Worm (Caenorhabditis elegans) whole organism, L1 larva: ENCODE measurements around the gene T09D3.3.

Source experiments
- C04F5.9 ChIP-seq: sonication (generic microtip); optimal IDR thresholded peaks from 2 replicates; lab custom pipeline; 2016; ENCODE audit warnings: missing genetic modification characterization, missing compliant biosample characterization
- C16A3.4 ChIP-seq: fragments of 150-350 bp; optimal IDR thresholded peaks from 2 replicates; lab custom pipeline; 2014; ENCODE audit warnings: missing biosample characterization, missing genetic modification characterization
- C34B4.2 ChIP-seq: sonication (generic microtip); optimal IDR thresholded peaks from 2 replicates; lab custom pipeline; 2017; ENCODE audit warnings: mild to moderate bottlenecking, missing genetic modification characterization, missing compliant biosample characterization
- ceh-8 ChIP-seq: fragments of 200-800 bp; sonication (Bioruptor generic); optimal IDR thresholded peaks from 2 replicates; lab custom pipeline; 2018; ENCODE audit warnings: mild to moderate bottlenecking, missing genetic modification characterization, moderate library complexity, missing compliant biosample characterization
- ces-1 ChIP-seq: fragments of 150-350 bp; optimal IDR thresholded peaks from 2 replicates; lab custom pipeline; 2014; ENCODE audit warnings: missing biosample characterization, missing genetic modification reagents, missing genetic modification characterization
- efl-1 ChIP-seq, 4 experiments: fragments of 150-350 bp; optimal IDR thresholded peaks in 3 of 4; peaks in 1 of 4; 1 replicate in 1 of 4; 2 replicates in 3 of 4; lab custom pipeline; 2014; ENCODE audit warnings: missing biosample characterization in 2 of 4, missing genetic modification characterization in 2 of 4, missing genetic modification reagents in 2 of 4
- egl-13 ChIP-seq: sonication (generic microtip); optimal IDR thresholded peaks from 2 replicates; lab custom pipeline; 2016; ENCODE audit warnings: missing genotype, missing genetic modification reagents, missing genetic modification characterization, missing compliant biosample characterization
- ets-5 ChIP-seq: fragments of 200-800 bp; sonication (Bioruptor generic); IDR thresholded peaks from 2 replicates; pipeline ENCODE4 v1.3.6; 2022; ENCODE audit warnings: missing genetic modification characterization, missing compliant biosample characterization
- fkh-4 ChIP-seq: sonication (generic microtip); optimal IDR thresholded peaks from 2 replicates; lab custom pipeline; 2016; ENCODE audit warnings: missing compliant biosample characterization, missing genetic modification characterization, borderline replicate concordance
- fos-1 ChIP-seq: fragments of 150-350 bp; optimal IDR thresholded peaks from 2 replicates; lab custom pipeline; 2014; ENCODE audit warnings: missing biosample characterization, missing genetic modification characterization
- hlh-17 ChIP-seq: fragments of 200-800 bp; sonication (Bioruptor generic); optimal IDR thresholded peaks from 2 replicates; lab custom pipeline; 2018; ENCODE audit warnings: missing genetic modification characterization, mild to moderate bottlenecking, missing compliant biosample characterization, moderate library complexity, borderline replicate concordance
- hpl-2 ChIP-seq: fragments of 150-350 bp; optimal IDR thresholded peaks from 2 replicates; lab custom pipeline; 2014; ENCODE audit warnings: missing biosample characterization, missing genetic modification reagents, missing genetic modification characterization
- lin-15B ChIP-seq: fragments of 150-350 bp; sonication (generic microtip); optimal IDR thresholded peaks from 3 replicates; lab custom pipeline; 2014; ENCODE audit warnings: missing biosample characterization, missing genetic modification characterization
- lir-3 ChIP-seq: sonication (generic microtip); optimal IDR thresholded peaks from 2 replicates; lab custom pipeline; 2016; ENCODE audit warnings: mild to moderate bottlenecking, missing genetic modification characterization, moderate library complexity, missing compliant biosample characterization; ENCODE audit not compliant: poor library complexity
- lsy-2 ChIP-seq, 2 experiments: fragments of 150-350 bp; optimal IDR thresholded peaks; 2 replicates each; lab custom pipeline; 2014; ENCODE audit warnings: missing biosample characterization in 2 of 2, missing genetic modification characterization in 2 of 2
- mdl-1 ChIP-seq, 2 experiments: fragments of 150-350 bp; optimal IDR thresholded peaks; 2 replicates each; lab custom pipeline; 2014 to 2017; ENCODE audit warnings: missing biosample characterization in 2 of 2, missing genetic modification characterization in 2 of 2, inconsistent platforms in 1 of 2
- nhr-28 ChIP-seq: fragments of 150-350 bp; optimal IDR thresholded peaks from 2 replicates; lab custom pipeline; 2014; ENCODE audit warnings: missing biosample characterization, missing genetic modification characterization
- nhr-71 ChIP-seq: sonication (generic microtip); optimal IDR thresholded peaks from 2 replicates; lab custom pipeline; 2016; ENCODE audit warnings: mild to moderate bottlenecking, missing genetic modification characterization, moderate library complexity, missing compliant biosample characterization
- nhr-77 ChIP-seq: fragments of 150-350 bp; optimal IDR thresholded peaks from 2 replicates; lab custom pipeline; 2014; ENCODE audit warnings: missing biosample characterization, missing genetic modification characterization
- nhr-84 ChIP-seq: sonication (generic microtip); optimal IDR thresholded peaks from 2 replicates; lab custom pipeline; 2017; ENCODE audit warnings: missing biosample characterization, missing genetic modification characterization
- nhr-85 ChIP-seq: sonication (generic microtip); peaks from one replicate; lab custom pipeline; 2016; ENCODE audit warnings: missing genetic modification characterization, inconsistent platforms, missing compliant biosample characterization
- nhr-90 ChIP-seq: sonication (generic microtip); optimal IDR thresholded peaks from 2 replicates; lab custom pipeline; 2016; ENCODE audit warnings: mild to moderate bottlenecking, missing genetic modification characterization, missing compliant biosample characterization; ENCODE audit not compliant: poor library complexity
- pqm-1 ChIP-seq: sonication (generic microtip); optimal IDR thresholded peaks from 3 replicates; lab custom pipeline; 2017; ENCODE audit warnings: missing biosample characterization, missing genetic modification characterization
- rnt-1 ChIP-seq: sonication (generic microtip); optimal IDR thresholded peaks from 2 replicates; lab custom pipeline; 2016; ENCODE audit warnings: mild to moderate bottlenecking, missing genetic modification characterization, moderate library complexity, missing compliant biosample characterization
- skn-1 ChIP-seq: fragments of 150-350 bp; optimal IDR thresholded peaks from 2 replicates; lab custom pipeline; 2014; ENCODE audit warnings: missing biosample characterization, missing genetic modification characterization
- sox-4 ChIP-seq: sonication (generic microtip); optimal IDR thresholded peaks from 2 replicates; lab custom pipeline; 2016; ENCODE audit warnings: missing genetic modification characterization, missing compliant biosample characterization
- sptf-1 ChIP-seq: fragments of 150-350 bp; optimal IDR thresholded peaks from 2 replicates; lab custom pipeline; 2014; ENCODE audit warnings: missing biosample characterization, missing genetic modification characterization
- swsn-7 ChIP-seq: sonication (generic microtip); optimal IDR thresholded peaks from 2 replicates; lab custom pipeline; 2016; ENCODE audit warnings: missing genetic modification characterization, missing compliant biosample characterization
- unc-130 ChIP-seq: fragments of 150-350 bp; optimal IDR thresholded peaks from 2 replicates; lab custom pipeline; 2017; ENCODE audit warnings: missing biosample characterization, missing genetic modification characterization, inconsistent platforms
- unc-30 ChIP-seq: sonication (generic microtip); optimal IDR thresholded peaks from 2 replicates; lab custom pipeline; 2017; ENCODE audit warnings: missing biosample characterization, missing genetic modification characterization
- unc-86 ChIP-seq: sonication (generic microtip); optimal IDR thresholded peaks from 2 replicates; lab custom pipeline; 2016; ENCODE audit warnings: missing genetic modification characterization, missing compliant biosample characterization
- vab-15 ChIP-seq: sonication (generic microtip); optimal IDR thresholded peaks from 2 replicates; lab custom pipeline; 2017; ENCODE audit warnings: missing genotype, mild to moderate bottlenecking, missing genetic modification characterization, missing compliant biosample characterization
- xbp-1 ChIP-seq: sonication (generic microtip); optimal IDR thresholded peaks from 2 replicates; lab custom pipeline; 2016; ENCODE audit warnings: missing genetic modification characterization, missing compliant biosample characterization
- zag-1 ChIP-seq: fragments of 150-350 bp; optimal IDR thresholded peaks from 2 replicates; lab custom pipeline; 2014; ENCODE audit warnings: missing biosample characterization, missing genetic modification characterization
- zip-4 ChIP-seq: fragments of 200-800 bp; sonication (Bioruptor generic); optimal IDR thresholded peaks from 2 replicates; lab custom pipeline; 2018; ENCODE audit warnings: mild to moderate bottlenecking, missing genetic modification characterization, moderate library complexity, missing compliant biosample characterization
- ztf-11 ChIP-seq, 2 experiments: sonication (generic microtip); optimal IDR thresholded peaks; 2 replicates each; lab custom pipeline; 2016 to 2017; ENCODE audit warnings: missing genetic modification characterization in 2 of 2, missing biosample characterization in 1 of 2, missing compliant biosample characterization in 1 of 2
- ztf-4 ChIP-seq: fragments of 150-350 bp; optimal IDR thresholded peaks from 2 replicates; lab custom pipeline; 2014; ENCODE audit warnings: missing biosample characterization, missing genetic modification characterization

T09D3.3 gene

ce11 chrV:5324566-5324965 is 24.8 kb downstream of the T09D3.3 start, which contains the start of gene ceh-33:
Gene ceh-33, minus strand, starts transcription at chrV:5324666.
- no peak for TF ChIP-seq vab-15 (tag; lab: Kevin White, UChicago)
- no peak for TF ChIP-seq nhr-77 (tag; lab: Kevin White, UChicago)
- no peak for TF ChIP-seq zip-4
- TF ChIP-seq nhr-85 (tag; lab: Kevin White, UChicago): peak; percentile 18

- no peak for TF ChIP-seq nhr-71
- no peak for TF ChIP-seq fkh-4 (tag; lab: Kevin White, UChicago)
- no peak for TF ChIP-seq ets-5
- no peak for TF ChIP-seq unc-30 (tag; lab: Kevin White, UChicago)
- TF ChIP-seq lsy-2 (tag; optimal IDR thresholded peaks at IDR 0.05; lab: Kevin White, UChicago): peak in 1 of 2 experiments; percentile 55
- TF ChIP-seq xbp-1 (tag; lab: Kevin White, UChicago): no peak
- TF ChIP-seq zag-1 (tag; lab: Kevin White, UChicago): no peak
These were observed 26.6 kb downstream of the T09D3.3 start for ce11 chrV:5322815-5323214.

- TF ChIP-seq ceh-8 (no peak), egl-13 (tag; lab: Kevin White, UChicago) (no peak), nhr-85 (tag; lab: Kevin White, UChicago) (peak; percentile 6), hlh-17 (GFP tag; lab: Kevin White, UChicago) (no peak)
These were observed 29.9 kb downstream of the T09D3.3 start, which contains the start of gene ceh-34 for ce11 chrV:5319477-5319876. Gene ceh-34, minus strand, starts transcription at chrV:5319577.

ce11 chrV:5318349-5318748 is 31.0 kb downstream of the T09D3.3 start:
- TF ChIP-seq fkh-4 (tag; lab: Kevin White, UChicago) (no peak), fos-1 (no peak), unc-86 (tag; lab: Kevin White, UChicago) (no peak), hpl-2 (no peak), C34B4.2 (tag; lab: Kevin White, UChicago) (no peak), zag-1 (tag; lab: Kevin White, UChicago) (no peak), pqm-1 (tag; lab: Kevin White, UChicago) (no peak), unc-30 (tag; lab: Kevin White, UChicago) (no peak), rnt-1 (no peak), sox-4 (tag; lab: Kevin White, UChicago) (no peak), mdl-1 (tag; optimal IDR thresholded peaks at IDR 0.05; lab: Kevin White, UChicago) (no peak), swsn-7 (no peak), nhr-28 (tag; lab: Kevin White, UChicago) (no peak), ztf-4 (no peak), ces-1 (GFP tag; lab: Kevin White, UChicago) (no peak), unc-130 (no peak), ztf-11 (tag; optimal IDR thresholded peaks at IDR 0.05; lab: Kevin White, UChicago) (no peak), lir-3 (tag; lab: Kevin White, UChicago) (no peak)

ce11 chrV:5314104-5314503 is 35.3 kb downstream of the T09D3.3 start, which contains the start of gene C10G8.2:
Gene C10G8.2, plus strand, starts transcription at chrV:5314404.
- TF ChIP-seq efl-1 (optimal IDR thresholded peaks at IDR 0.05; lab: Kevin White, UChicago) (no peak), efl-1 (GFP tag; optimal IDR thresholded peaks at IDR 0.05 in 1 of 2; lab: Kevin White, UChicago) (no peak), unc-130 (no peak), C16A3.4 (tag; lab: Kevin White, UChicago) (no peak), lin-15B (no peak), sptf-1 (tag; lab: Kevin White, UChicago) (no peak), nhr-84 (tag; lab: Kevin White, UChicago) (no peak), ceh-8 (no peak), skn-1 (tag; lab: Kevin White, UChicago) (no peak), C04F5.9 (tag; lab: Kevin White, UChicago) (no peak), nhr-90 (tag; lab: Kevin White, UChicago) (no peak), zip-4 (no peak)
